Worm (Caenorhabditis elegans) whole organism, mixed stage, embryonic: Measurements from ENCODE around the gene ZK829.1.

ENCODE experiments used
- blmp-1 ChIP-seq: fragments of 150-350 bp; optimal IDR thresholded peaks from 2 replicates; lab custom pipeline; 2014; ENCODE audit warnings: missing biosample characterization, missing genetic modification characterization
- ceh-39 ChIP-seq: fragments of 150-350 bp; optimal IDR thresholded peaks from 2 replicates; lab custom pipeline; 2014; ENCODE audit warnings: missing biosample characterization, missing genetic modification characterization
- ces-1 ChIP-seq: fragments of 150-350 bp; optimal IDR thresholded peaks from 2 replicates; lab custom pipeline; 2014; ENCODE audit warnings: missing biosample characterization, missing genetic modification reagents, missing genetic modification characterization
- cnd-1 ChIP-seq: fragments of 200-800 bp; sonication (Bioruptor generic); optimal IDR thresholded peaks from 2 replicates; lab custom pipeline; 2018; ENCODE audit warnings: mild to moderate bottlenecking, missing genetic modification characterization, missing compliant biosample characterization
- drap-1 ChIP-seq: fragments of 200-800 bp; sonication (Bioruptor generic); optimal IDR thresholded peaks from 3 replicates; lab custom pipeline; 2018; ENCODE audit warnings: mild to moderate bottlenecking, missing genetic modification characterization, missing compliant biosample characterization
- elt-3 ChIP-seq: fragments of 150-350 bp; optimal IDR thresholded peaks from 2 replicates; lab custom pipeline; 2014; ENCODE audit warnings: missing biosample characterization, missing genetic modification characterization
- lin-13 ChIP-seq: fragments of 150-350 bp; optimal IDR thresholded peaks from 2 replicates; lab custom pipeline; 2014; ENCODE audit warnings: missing biosample characterization, missing genetic modification characterization
- mep-1 ChIP-seq: fragments of 150-350 bp; optimal IDR thresholded peaks from 2 replicates; lab custom pipeline; 2017; ENCODE audit warnings: missing biosample characterization, missing genetic modification reagents, missing genetic modification characterization, inconsistent platforms
- mls-2 ChIP-seq: sonication (generic microtip); optimal IDR thresholded peaks from 2 replicates; lab custom pipeline; 2016; ENCODE audit warnings: mild to moderate bottlenecking, missing genetic modification characterization, moderate library complexity, missing compliant biosample characterization
- nhr-12 ChIP-seq: fragments of 150-350 bp; optimal IDR thresholded peaks from 2 replicates; lab custom pipeline; 2014; ENCODE audit warnings: missing biosample characterization, missing genetic modification characterization
- tbx-8 ChIP-seq: fragments of 200-800 bp; sonication (Bioruptor generic); optimal IDR thresholded peaks from 2 replicates; lab custom pipeline; 2018; ENCODE audit warnings: mild to moderate bottlenecking, missing genetic modification characterization, moderate library complexity, missing compliant biosample characterization
- unc-39 ChIP-seq: fragments of 150-350 bp; optimal IDR thresholded peaks from 2 replicates; lab custom pipeline; 2014; ENCODE audit warnings: missing biosample characterization, missing genetic modification characterization
- unc-62 ChIP-seq: fragments of 150-350 bp; optimal IDR thresholded peaks from 2 replicates; lab custom pipeline; 2014; ENCODE audit warnings: missing biosample characterization, missing genetic modification reagents, missing genetic modification characterization
- zip-8 ChIP-seq: fragments of 150-350 bp; optimal IDR thresholded peaks from 2 replicates; lab custom pipeline; 2014; ENCODE audit warnings: missing biosample characterization, missing genetic modification characterization

ce11 chrIV:11917886-11918285 is 24.3 kb downstream of the ZK829.1 start:
- TF ChIP-seq unc-62 (GFP tag; lab: Kevin White, UChicago), result no peak
- no peak for TF ChIP-seq cnd-1 (tag; lab: Kevin White, UChicago)
- no peak for TF ChIP-seq nhr-12
- no peak for TF ChIP-seq blmp-1 (tag; lab: Kevin White, UChicago)
- no peak for TF ChIP-seq lin-13
- no peak for TF ChIP-seq zip-8 (tag; lab: Kevin White, UChicago)
- TF ChIP-seq ces-1 (GFP tag; lab: Kevin White, UChicago), result no peak
- no peak for TF ChIP-seq mep-1 (tag; lab: Kevin White, UChicago)
- TF ChIP-seq unc-39, result no peak
- no peak for TF ChIP-seq ceh-39
- TF ChIP-seq drap-1, result no peak
- no peak for TF ChIP-seq elt-3
- no peak for TF ChIP-seq mls-2 (tag; lab: Kevin White, UChicago)
- no peak for TF ChIP-seq tbx-8
